Fruit fly (Drosophila melanogaster) whole organism, embryonic: Measurements from ENCODE around the gene CG10638.

ENCODE experiments used
- Awh ChIP-seq: fragments of 200-800 bp; sonication (Bioruptor generic); IDR thresholded peaks from 2 replicates; pipeline ENCODE4, ENCODE4 v1.3.6; 2022; ENCODE audit warnings: missing biosample characterization, missing genetic modification characterization
- B-H2 ChIP-seq: fragments of 200-800 bp; sonication (Bioruptor generic); optimal IDR thresholded peaks from 2 replicates; lab custom pipeline; 2018; ENCODE audit warnings: missing biosample characterization, mild to moderate bottlenecking, missing genetic modification characterization
- Bteb2 ChIP-seq: fragments of 200-800 bp; sonication (Bioruptor generic); optimal IDR thresholded peaks from 2 replicates; lab custom pipeline; 2016; ENCODE audit warnings: missing biosample characterization, missing genetic modification characterization
- CG10209 ChIP-seq: fragments of 200-800 bp; sonication (Bioruptor generic); optimal IDR thresholded peaks from 3 replicates; lab custom pipeline; 2017; ENCODE audit warnings: missing biosample characterization, mild to moderate bottlenecking, missing genetic modification characterization, missing genetic modification reagents
- CG10366 ChIP-seq: fragments of 200-800 bp; sonication (Bioruptor generic); IDR thresholded peaks from 2 replicates; pipeline ENCODE4 v1.3.6; 2022; ENCODE audit warnings: missing biosample characterization, missing genetic modification characterization
- CG11723 ChIP-seq: fragments of 200-800 bp; sonication (Bioruptor generic); optimal IDR thresholded peaks from 2 replicates; lab custom pipeline; 2017; ENCODE audit warnings: missing biosample characterization, mild to moderate bottlenecking, missing genetic modification characterization
- CG13123 ChIP-seq: fragments of 200-800 bp; sonication (Bioruptor generic); optimal IDR thresholded peaks from 2 replicates; lab custom pipeline; 2016; ENCODE audit warnings: missing biosample characterization, missing genetic modification characterization
- CG13296 ChIP-seq: fragments of 200-800 bp; sonication (Bioruptor generic); optimal IDR thresholded peaks from 3 replicates; lab custom pipeline; 2018; ENCODE audit warnings: missing biosample characterization, mild to moderate bottlenecking, missing genetic modification characterization
- CG13775 ChIP-seq: fragments of 200-800 bp; sonication (Bioruptor generic); optimal IDR thresholded peaks from 3 replicates; lab custom pipeline; 2017; ENCODE audit warnings: missing biosample characterization, mild to moderate bottlenecking, missing genetic modification characterization
- CG16815 ChIP-seq: fragments of 200-800 bp; sonication (Bioruptor generic); optimal IDR thresholded peaks from 3 replicates; lab custom pipeline; 2017; ENCODE audit warnings: missing biosample characterization, mild to moderate bottlenecking, missing genetic modification characterization
- CG17912 ChIP-seq: fragments of 200-800 bp; sonication (Bioruptor generic); optimal IDR thresholded peaks from 2 replicates; lab custom pipeline; 2018; ENCODE audit warnings: missing biosample characterization, mild to moderate bottlenecking, missing genetic modification characterization
- CG18599 ChIP-seq: fragments of 200-800 bp; sonication (Bioruptor generic); optimal IDR thresholded peaks from 3 replicates; lab custom pipeline; 2017; ENCODE audit warnings: missing biosample characterization, missing genetic modification characterization, mild to moderate bottlenecking, moderate library complexity, missing genetic modification reagents
- CG2129 ChIP-seq: fragments of 200-800 bp; sonication (Bioruptor generic); IDR thresholded peaks from 2 replicates; pipeline ENCODE4 v1.3.6; 2022; ENCODE audit warnings: missing biosample characterization, missing genetic modification characterization; ENCODE audit not compliant: partially characterized antibody
- CG30403 ChIP-seq: fragments of 200-800 bp; sonication (Bioruptor generic); optimal IDR thresholded peaks from 3 replicates; lab custom pipeline; 2016; ENCODE audit warnings: missing biosample characterization, missing genetic modification characterization
- CG31388 ChIP-seq: fragments of 200-800 bp; sonication (Bioruptor generic); optimal IDR thresholded peaks from 2 replicates; lab custom pipeline; 2016; ENCODE audit warnings: missing biosample characterization, missing genetic modification characterization
- CG4282 ChIP-seq: fragments of 200-800 bp; sonication (Bioruptor generic); optimal IDR thresholded peaks from 2 replicates; lab custom pipeline; 2016; ENCODE audit warnings: missing biosample characterization, missing genetic modification characterization
- CG6175 ChIP-seq: fragments of 200-800 bp; sonication (Bioruptor generic); IDR thresholded peaks from 3 replicates; pipeline ENCODE4 v1.3.6; 2022; ENCODE audit warnings: missing biosample characterization, missing genetic modification characterization
- CG6272 ChIP-seq: fragments of 200-800 bp; sonication (Bioruptor generic); IDR thresholded peaks from 2 replicates; pipeline ENCODE4 v1.3.6; 2022; ENCODE audit warnings: missing biosample characterization, missing genetic modification characterization
- CG6654 ChIP-seq: fragments of 200-800 bp; sonication (Bioruptor generic); optimal IDR thresholded peaks from 2 replicates; lab custom pipeline; 2017; ENCODE audit warnings: missing biosample characterization, mild to moderate bottlenecking, missing genetic modification characterization
- CG8478 ChIP-seq: fragments of >200 bp; optimal IDR thresholded peaks from 2 replicates; lab custom pipeline; 2018
- CG8944 ChIP-seq: fragments of 200-800 bp; sonication (Bioruptor generic); optimal IDR thresholded peaks from 3 replicates; lab custom pipeline; 2016; ENCODE audit warnings: missing biosample characterization, missing genetic modification characterization
- CG9609 ChIP-seq: fragments of 200-800 bp; sonication (Bioruptor generic); optimal IDR thresholded peaks from 3 replicates; lab custom pipeline; 2016; ENCODE audit warnings: missing biosample characterization, missing genetic modification characterization
- Camta ChIP-seq: fragments of 200-800 bp; sonication (Bioruptor generic); optimal IDR thresholded peaks from 2 replicates; lab custom pipeline; 2016; ENCODE audit warnings: missing biosample characterization, missing genetic modification characterization
- ERR ChIP-seq: fragments of 200-800 bp; sonication (Bioruptor generic); optimal IDR thresholded peaks from 2 replicates; lab custom pipeline; 2016; ENCODE audit warnings: missing biosample characterization, missing genetic modification characterization
- HmgD ChIP-seq: fragments of 200-800 bp; sonication (Bioruptor generic); optimal IDR thresholded peaks from 3 replicates; lab custom pipeline; 2016; ENCODE audit warnings: missing biosample characterization, missing genetic modification characterization
- NC2α ChIP-seq: fragments of 200-800 bp; sonication (Bioruptor generic); optimal IDR thresholded peaks from 2 replicates; lab custom pipeline; 2016; ENCODE audit warnings: missing biosample characterization, missing genetic modification characterization
- Neu2 ChIP-seq: fragments of 200-800 bp; sonication (Bioruptor generic); optimal IDR thresholded peaks from 3 replicates; lab custom pipeline; 2016; ENCODE audit warnings: missing biosample characterization, missing genetic modification characterization, borderline replicate concordance
- Oli ChIP-seq: fragments of 200-800 bp; sonication (Bioruptor generic); optimal IDR thresholded peaks from 2 replicates; lab custom pipeline; 2018; ENCODE audit warnings: missing biosample characterization, mild to moderate bottlenecking, missing genetic modification characterization, moderate library complexity
- Pdp1 ChIP-seq, 2 experiments: fragments of 200-800 bp; sonication (Bioruptor generic); optimal IDR thresholded peaks; 3 replicates each; lab custom pipeline; 2016; ENCODE audit warnings: missing biosample characterization in 2 of 2, missing genetic modification characterization in 2 of 2, mild to moderate bottlenecking in 1 of 2, moderate library complexity in 1 of 2
- Side ChIP-seq: fragments of 200-800 bp; sonication (Bioruptor generic); optimal IDR thresholded peaks from 2 replicates; lab custom pipeline; 2016; ENCODE audit warnings: missing biosample characterization, missing genetic modification characterization
- Xbp1 ChIP-seq: fragments of 200-800 bp; sonication (Bioruptor generic); optimal IDR thresholded peaks from 3 replicates; lab custom pipeline; 2016; ENCODE audit warnings: missing biosample characterization, mild to moderate bottlenecking, missing genetic modification characterization
- Xrp1 ChIP-seq: fragments of 200-800 bp; sonication (Bioruptor generic); IDR thresholded peaks from 2 replicates; pipeline ENCODE4 v1.3.6; 2022; ENCODE audit warnings: missing biosample characterization, missing genetic modification characterization
- ap ChIP-seq: fragments of 200-800 bp; sonication (Bioruptor generic); IDR thresholded peaks from 2 replicates; pipeline ENCODE4 v1.3.6; 2022; ENCODE audit warnings: missing biosample characterization, missing genetic modification characterization
- br ChIP-seq: fragments of >200 bp; optimal IDR thresholded peaks from 2 replicates; lab custom pipeline; 2017
- chif ChIP-seq, 2 experiments: fragments of 200-800 bp; sonication (Bioruptor generic); optimal IDR thresholded peaks; 3 replicates each; lab custom pipeline; 2016; ENCODE audit warnings: missing biosample characterization in 2 of 2, missing genetic modification characterization in 2 of 2
- crc ChIP-seq: fragments of 200-800 bp; sonication (Bioruptor generic); optimal IDR thresholded peaks from 2 replicates; lab custom pipeline; 2016; ENCODE audit warnings: missing biosample characterization, missing genetic modification characterization
- dan ChIP-seq: fragments of 200-800 bp; sonication (Bioruptor generic); IDR thresholded peaks from 2 replicates; pipeline ENCODE4 v1.3.6; 2022; ENCODE audit warnings: missing biosample characterization, missing genetic modification characterization
- dimm ChIP-seq: fragments of 200-800 bp; sonication (Bioruptor generic); IDR thresholded peaks from 2 replicates; pipeline ENCODE4 v1.3.6; 2022; ENCODE audit warnings: missing biosample characterization, missing genetic modification characterization
- emc ChIP-seq: fragments of 200-800 bp; sonication (Bioruptor generic); optimal IDR thresholded peaks from 2 replicates; lab custom pipeline; 2016; ENCODE audit warnings: missing biosample characterization, missing genetic modification characterization
- exex ChIP-seq: fragments of 200-800 bp; sonication (Bioruptor generic); optimal IDR thresholded peaks from 4 replicates; lab custom pipeline; 2018; ENCODE audit warnings: missing biosample characterization, mild to moderate bottlenecking, missing genetic modification characterization, moderate library complexity
- eyg ChIP-seq: fragments of 200-800 bp; sonication (Bioruptor generic); optimal IDR thresholded peaks from 3 replicates; lab custom pipeline; 2016; ENCODE audit warnings: missing biosample characterization, missing genetic modification characterization
- gcm2 ChIP-seq: fragments of 200-800 bp; sonication (Bioruptor generic); optimal IDR thresholded peaks from 2 replicates; lab custom pipeline; 2016; ENCODE audit warnings: missing biosample characterization, missing genetic modification characterization
- hth ChIP-seq: fragments of >200 bp; optimal IDR thresholded peaks from 2 replicates; lab custom pipeline; 2017; ENCODE audit warnings: inconsistent platforms
- kah ChIP-seq: fragments of 200-800 bp; sonication (Bioruptor generic); optimal IDR thresholded peaks from 2 replicates; lab custom pipeline; 2018; ENCODE audit warnings: missing biosample characterization, mild to moderate bottlenecking, missing genetic modification characterization
- luna ChIP-seq: fragments of 200-800 bp; sonication (Bioruptor generic); optimal IDR thresholded peaks from 2 replicates; lab custom pipeline; 2016; ENCODE audit warnings: missing biosample characterization, missing genetic modification characterization
- mam ChIP-seq: fragments of 200-800 bp; sonication (Bioruptor generic); optimal IDR thresholded peaks from 3 replicates; lab custom pipeline; 2016; ENCODE audit warnings: missing biosample characterization, missing genetic modification characterization
- nerfin-1 ChIP-seq: fragments of 200-800 bp; sonication (Bioruptor generic); optimal IDR thresholded peaks from 3 replicates; lab custom pipeline; 2019; ENCODE audit warnings: missing biosample characterization, mild to moderate bottlenecking, missing genetic modification characterization, moderate library complexity
- pros ChIP-seq: fragments of 200-800 bp; sonication (Bioruptor generic); optimal IDR thresholded peaks from 3 replicates; lab custom pipeline; 2019; ENCODE audit warnings: missing biosample characterization, mild to moderate bottlenecking, missing genetic modification characterization, moderate library complexity
- repo ChIP-seq: fragments of 200-800 bp; sonication (Bioruptor generic); optimal IDR thresholded peaks from 2 replicates; lab custom pipeline; 2016; ENCODE audit warnings: missing biosample characterization, missing genetic modification characterization
- sim ChIP-seq: fragments of 200-800 bp; sonication (Bioruptor generic); IDR thresholded peaks from 2 replicates; pipeline ENCODE4 v1.3.6; 2022; ENCODE audit warnings: missing biosample characterization, missing genetic modification characterization
- stwl ChIP-seq: fragments of 200-800 bp; sonication (Bioruptor generic); optimal IDR thresholded peaks from 3 replicates; lab custom pipeline; 2018; ENCODE audit warnings: missing biosample characterization, mild to moderate bottlenecking, missing genetic modification characterization, moderate library complexity
- tgo ChIP-seq: fragments of 200-800 bp; sonication (Bioruptor generic); IDR thresholded peaks from 3 replicates; pipeline ENCODE4 v1.3.6; 2022; ENCODE audit warnings: missing biosample characterization, missing genetic modification characterization
- tup ChIP-seq: fragments of 200-800 bp; sonication (Bioruptor generic); optimal IDR thresholded peaks from 2 replicates; lab custom pipeline; 2016; ENCODE audit warnings: missing biosample characterization, mild to moderate bottlenecking, missing genetic modification characterization, moderate library complexity

CG10638 gene

DNA sequence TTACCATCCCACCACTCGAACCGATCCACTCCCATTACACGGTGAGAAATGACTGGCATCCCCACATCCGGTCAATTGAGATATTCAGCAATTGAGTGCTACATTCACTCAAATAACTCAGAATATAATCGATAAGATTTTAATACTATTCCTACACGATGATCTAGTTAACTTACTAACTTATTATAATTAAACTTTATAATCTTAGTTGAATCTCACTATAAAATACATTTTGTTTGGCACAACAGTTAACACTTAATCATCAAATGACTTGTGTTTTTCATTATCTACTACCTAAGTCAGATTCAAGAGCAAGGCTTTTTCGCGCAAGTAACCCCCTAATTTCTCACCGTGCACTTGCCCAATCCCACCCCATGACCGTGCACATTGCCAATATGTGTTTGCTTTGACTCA, 5.8 kb downstream of the CG10638 start (continued):
- no peak for TF ChIP-seq gcm2 (GFP tag; lab: Kevin White, UChicago)
- TF ChIP-seq Xbp1 = peak; percentile 36
- peak; percentile 11 for TF ChIP-seq CG16815
- TF ChIP-seq Pdp1 (GFP tag; optimal IDR thresholded peaks at IDR 0.05; lab: Kevin White, UChicago) = peak in 1 of 2 experiments; percentile 9
- TF ChIP-seq Camta = no peak
- TF ChIP-seq stwl (tag; lab: Kevin White, UChicago) = no peak
- TF ChIP-seq ap = no peak
- TF ChIP-seq Bteb2 = no peak
- TF ChIP-seq Side (GFP tag; lab: Kevin White, UChicago) = no peak
- no peak for TF ChIP-seq eyg (GFP tag; lab: Kevin White, UChicago)
- 0 out of 2 replicates have a peak, but pooled peaks have one; percentile 26 for TF ChIP-seq Xrp1 (GFP tag; lab: Robert Waterston, UW)
- no peak for TF ChIP-seq NC2α
- no peak for TF ChIP-seq pros (GFP tag; lab: Kevin White, UChicago)
- TF ChIP-seq CG30403 (GFP tag; lab: Kevin White, UChicago) = peak; percentile 63
- no peak for TF ChIP-seq CG31388 (GFP tag; lab: Kevin White, UChicago)
- no peak for TF ChIP-seq emc (GFP tag; lab: Kevin White, UChicago)
- no peak for TF ChIP-seq HmgD (GFP tag; lab: Kevin White, UChicago)
- peak; percentile 51 for TF ChIP-seq CG13296 (GFP tag; lab: Kevin White, UChicago)
- peak; percentile 8 for TF ChIP-seq mam (GFP tag; lab: Kevin White, UChicago)
- TF ChIP-seq CG13775 (GFP tag; lab: Kevin White, UChicago) = peak; percentile 13
- peak; percentile 45 for TF ChIP-seq CG18599
- no peak for TF ChIP-seq CG13123 (GFP tag; lab: Kevin White, UChicago)
- TF ChIP-seq CG6175 (GFP tag; lab: Robert Waterston, UW) = no peak
- no peak for TF ChIP-seq tup (GFP tag; lab: Kevin White, UChicago)
- no peak for TF ChIP-seq CG8944 (GFP tag; lab: Kevin White, UChicago)
- no peak for TF ChIP-seq luna (GFP tag; lab: Kevin White, UChicago)
- no peak for TF ChIP-seq crc (GFP tag; lab: Kevin White, UChicago)
- no peak for TF ChIP-seq sim (GFP tag; lab: Robert Waterston, UW)
- TF ChIP-seq Awh (GFP tag; lab: Robert Waterston, UW) = no peak
- no peak for TF ChIP-seq exex
- TF ChIP-seq CG8478 = no peak
- no peak for TF ChIP-seq Neu2
- TF ChIP-seq kah (GFP tag; lab: Kevin White, UChicago) = no peak
- TF ChIP-seq CG2129 (GFP tag; lab: Robert Waterston, UW) = no peak
- TF ChIP-seq chif (GFP tag; optimal IDR thresholded peaks at IDR 0.05; lab: Kevin White, UChicago) = peak in 1 of 2 experiments; percentile 12
- no peak for TF ChIP-seq B-H2
- no peak for TF ChIP-seq CG4282 (GFP tag; lab: Kevin White, UChicago)
- TF ChIP-seq br (lab: Kevin White, UChicago) = no peak
- TF ChIP-seq dimm (GFP tag; lab: Robert Waterston, UW) = no peak
- peak; percentile 38 for TF ChIP-seq CG11723 (GFP tag; lab: Kevin White, UChicago)
- no peak for TF ChIP-seq CG17912 (GFP tag; lab: Kevin White, UChicago)
- no peak for TF ChIP-seq CG6654 (GFP tag; lab: Kevin White, UChicago)
- peak; percentile 43 for TF ChIP-seq Oli (tag; lab: Kevin White, UChicago)
- TF ChIP-seq nerfin-1 (tag; lab: Kevin White, UChicago) = peak; percentile 35
- no peak for TF ChIP-seq hth
- no peak for TF ChIP-seq CG10366 (GFP tag; lab: Robert Waterston, UW)
- no peak for TF ChIP-seq CG6272 (GFP tag; lab: Robert Waterston, UW)
- TF ChIP-seq ERR (GFP tag; lab: Kevin White, UChicago) = no peak
- no peak for TF ChIP-seq dan
- peak; percentile 35 for TF ChIP-seq CG10209
- no peak for TF ChIP-seq repo (GFP tag; lab: Kevin White, UChicago)
- peak; percentile 21; the same call in 1 of the 3 replicates for TF ChIP-seq tgo (GFP tag; lab: Robert Waterston, UW)
- TF ChIP-seq CG9609 (GFP tag; lab: Kevin White, UChicago) = no peak
